Worm (Caenorhabditis elegans) whole organism, L4 larva: ENCODE data around the gene twk-10.

Experiments
- egl-27 ChIP-seq: sonication (generic microtip); optimal IDR thresholded peaks from 3 replicates; lab custom pipeline; 2017; ENCODE audit warnings: missing biosample characterization, missing genetic modification reagents, missing genetic modification characterization
- lin-13 ChIP-seq: fragments of 150-350 bp; optimal IDR thresholded peaks from 2 replicates; lab custom pipeline; 2014; ENCODE audit warnings: missing biosample characterization, missing genetic modification reagents, missing genetic modification characterization
- mep-1 ChIP-seq: fragments of 150-350 bp; sonication (generic microtip); optimal IDR thresholded peaks from 3 replicates; lab custom pipeline; 2014; ENCODE audit warnings: missing biosample characterization, missing genetic modification characterization
- saeg-2 ChIP-seq: fragments of 200-800 bp; sonication (Bioruptor generic); IDR thresholded peaks from 2 replicates; pipeline ENCODE4 v1.3.6; 2022; ENCODE audit warnings: missing genetic modification reagents, missing genetic modification characterization, missing compliant biosample characterization

ce11 chrV:6517305-6518224 lies 34.6 kb upstream of the twk-10 start:
- no peak for TF ChIP-seq saeg-2
- TF ChIP-seq egl-27: no peak
- peak; percentile 8 for TF ChIP-seq lin-13 (GFP tag; lab: Kevin White, UChicago)
- TF ChIP-seq mep-1 (tag; lab: Kevin White, UChicago): peak; percentile 81
